Fruit fly (Drosophila melanogaster): Measurements from ENCODE around the gene CG13293.

DNA sequence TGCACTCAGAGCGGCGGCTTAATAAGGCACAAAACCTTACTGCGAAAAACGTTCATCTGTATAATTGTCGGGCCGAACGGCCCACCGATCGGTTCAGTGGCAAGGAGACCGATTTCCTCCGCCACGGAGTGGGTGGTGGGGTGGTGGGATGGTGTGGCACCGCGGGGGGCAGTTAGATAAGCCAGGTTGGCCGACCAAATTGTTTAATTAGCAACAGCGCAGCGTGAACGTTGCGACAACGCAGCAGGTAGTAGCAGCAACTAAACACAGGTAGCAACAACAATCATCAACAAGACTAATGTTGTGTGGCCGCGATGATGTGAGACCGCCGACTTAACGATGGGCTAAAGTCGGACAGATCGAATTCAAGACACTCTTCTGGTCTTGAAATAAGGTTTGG, 14.5 kb upstream of the CG13293 start:
- TF ChIP-seq Sin3A (optimal IDR thresholded peaks at IDR 0.05) (no peak), psq (optimal IDR thresholded peaks at IDR 0.05) (no peak), h (optimal IDR thresholded peaks at IDR 0.05) (no peak)

Measured in Kc167 (cell line).